Fruit fly (Drosophila melanogaster) whole organism, embryonic: ENCODE measurements around the gene Atu.

Source experiments
- Antp ChIP-seq: fragments of 200-800 bp; sonication (Bioruptor generic); optimal IDR thresholded peaks from 3 replicates; lab custom pipeline; 2016; ENCODE audit warnings: missing biosample characterization, missing genetic modification characterization
- CG10565 ChIP-seq: fragments of 200-800 bp; sonication (Bioruptor generic); optimal IDR thresholded peaks from 3 replicates; lab custom pipeline; 2016; ENCODE audit warnings: missing biosample characterization, mild to moderate bottlenecking, missing genetic modification characterization
- CG11696 ChIP-seq: fragments of 200-800 bp; sonication (Bioruptor generic); IDR thresholded peaks from 2 replicates; pipeline ENCODE4 v1.3.6; 2022; ENCODE audit warnings: missing biosample characterization, missing genetic modification characterization
- CG12659 ChIP-seq: fragments of 200-800 bp; sonication (Bioruptor generic); optimal IDR thresholded peaks from 3 replicates; lab custom pipeline; 2017; ENCODE audit warnings: mild to moderate bottlenecking, missing biosample characterization, missing genetic modification reagents, missing genetic modification characterization
- CG1529 ChIP-seq: fragments of 200-800 bp; sonication (Bioruptor generic); optimal IDR thresholded peaks from 3 replicates; lab custom pipeline; 2018; ENCODE audit warnings: missing biosample characterization, missing genetic modification characterization
- CG18011 ChIP-seq: fragments of 200-800 bp; sonication (Bioruptor generic); optimal IDR thresholded peaks from 2 replicates; lab custom pipeline; 2017; ENCODE audit warnings: missing biosample characterization, missing genetic modification characterization, mild to moderate bottlenecking, moderate library complexity, missing genotype
- CG18764 ChIP-seq: fragments of 200-800 bp; sonication (Bioruptor generic); optimal IDR thresholded peaks from 3 replicates; lab custom pipeline; 2016; ENCODE audit warnings: missing biosample characterization, missing genetic modification characterization
- CG2120 ChIP-seq: fragments of 200-800 bp; sonication (Bioruptor generic); optimal IDR thresholded peaks from 3 replicates; lab custom pipeline; 2016; ENCODE audit warnings: missing biosample characterization, missing genetic modification characterization
- CG2712 ChIP-seq: fragments of 200-800 bp; optimal IDR thresholded peaks from 3 replicates; lab custom pipeline; 2019; ENCODE audit warnings: missing biosample characterization, mild to moderate bottlenecking, missing genetic modification characterization, moderate library complexity
- CG2889 ChIP-seq: fragments of 200-800 bp; sonication (Bioruptor generic); IDR thresholded peaks from 3 replicates; pipeline ENCODE4 v1.3.6; 2022; ENCODE audit warnings: missing biosample characterization, missing genetic modification characterization
- CG30020 ChIP-seq: fragments of 200-800 bp; optimal IDR thresholded peaks from 2 replicates; lab custom pipeline; 2019; ENCODE audit warnings: missing biosample characterization, mild to moderate bottlenecking, missing genetic modification characterization, moderate library complexity
- CG31365 ChIP-seq: fragments of 200-800 bp; sonication (Bioruptor generic); optimal IDR thresholded peaks from 2 replicates; lab custom pipeline; 2018; ENCODE audit warnings: missing biosample characterization, mild to moderate bottlenecking, missing genetic modification characterization
- CG31388 ChIP-seq: fragments of 200-800 bp; sonication (Bioruptor generic); optimal IDR thresholded peaks from 2 replicates; lab custom pipeline; 2016; ENCODE audit warnings: missing biosample characterization, missing genetic modification characterization
- CG32767 ChIP-seq: fragments of 200-800 bp; sonication (Bioruptor generic); IDR thresholded peaks from 2 replicates; pipeline ENCODE4 v1.3.6; 2022; ENCODE audit warnings: missing biosample characterization, missing genetic modification characterization
- CG6175 ChIP-seq: fragments of 200-800 bp; sonication (Bioruptor generic); IDR thresholded peaks from 3 replicates; pipeline ENCODE4 v1.3.6; 2022; ENCODE audit warnings: missing biosample characterization, missing genetic modification characterization
- CG6654 ChIP-seq: fragments of 200-800 bp; sonication (Bioruptor generic); optimal IDR thresholded peaks from 2 replicates; lab custom pipeline; 2017; ENCODE audit warnings: missing biosample characterization, mild to moderate bottlenecking, missing genetic modification characterization
- CG6683 ChIP-seq: fragments of 200-800 bp; sonication (Bioruptor generic); optimal IDR thresholded peaks from 2 replicates; lab custom pipeline; 2017; ENCODE audit warnings: missing biosample characterization, mild to moderate bottlenecking, missing genetic modification characterization, missing genetic modification reagents
- CG6854 ChIP-seq: fragments of 200-800 bp; sonication (Bioruptor generic); optimal IDR thresholded peaks from 3 replicates; lab custom pipeline; 2017; ENCODE audit warnings: missing biosample characterization, mild to moderate bottlenecking, missing genetic modification characterization
- CG9609 ChIP-seq: fragments of 200-800 bp; sonication (Bioruptor generic); optimal IDR thresholded peaks from 3 replicates; lab custom pipeline; 2016; ENCODE audit warnings: missing biosample characterization, missing genetic modification characterization
- CG9932 ChIP-seq: fragments of 200-800 bp; sonication (Bioruptor generic); IDR thresholded peaks from 2 replicates; pipeline ENCODE4 v1.3.6; 2022; ENCODE audit warnings: missing biosample characterization, missing genetic modification characterization
- Deaf1 ChIP-seq: fragments of 200-800 bp; optimal IDR thresholded peaks from 3 replicates; lab custom pipeline; 2019; ENCODE audit warnings: missing biosample characterization, mild to moderate bottlenecking, missing genetic modification characterization, moderate library complexity
- Dip3 ChIP-seq: fragments of 200-800 bp; sonication (Bioruptor generic); optimal IDR thresholded peaks from 3 replicates; lab custom pipeline; 2016; ENCODE audit warnings: missing biosample characterization, missing genetic modification characterization
- Fer3 ChIP-seq: fragments of 200-800 bp; sonication (Bioruptor generic); optimal IDR thresholded peaks from 2 replicates; lab custom pipeline; 2018; ENCODE audit warnings: missing biosample characterization, mild to moderate bottlenecking, missing genetic modification characterization, moderate library complexity
- Hey ChIP-seq: fragments of 200-800 bp; sonication (Bioruptor generic); optimal IDR thresholded peaks from 3 replicates; lab custom pipeline; 2018; ENCODE audit warnings: missing biosample characterization, mild to moderate bottlenecking, missing genetic modification characterization
- Hmx ChIP-seq: fragments of 200-800 bp; sonication (Bioruptor generic); optimal IDR thresholded peaks from 2 replicates; lab custom pipeline; 2016; ENCODE audit warnings: missing biosample characterization, missing genetic modification characterization
- Hr3 ChIP-seq: fragments of 200-800 bp; sonication (Bioruptor generic); optimal IDR thresholded peaks from 3 replicates; lab custom pipeline; 2016; ENCODE audit warnings: missing biosample characterization, missing genetic modification characterization
- Lim3 ChIP-seq: fragments of 200-800 bp; sonication (Bioruptor generic); IDR thresholded peaks from 2 replicates; pipeline ENCODE4 v1.3.6; 2022; ENCODE audit warnings: missing biosample characterization, missing genetic modification characterization
- Max ChIP-seq: fragments of 200-800 bp; sonication (Bioruptor generic); optimal IDR thresholded peaks from 2 replicates; lab custom pipeline; 2016; ENCODE audit warnings: missing biosample characterization, mild to moderate bottlenecking, missing genetic modification characterization
- Ravus ChIP-seq: fragments of 200-800 bp; sonication (Bioruptor generic); IDR thresholded peaks from 2 replicates; pipeline ENCODE4 v1.3.6; 2022; ENCODE audit warnings: missing biosample characterization, missing genetic modification characterization
- Spps ChIP-seq: fragments of 200-800 bp; sonication (Bioruptor generic); optimal IDR thresholded peaks from 2 replicates; lab custom pipeline; 2018; ENCODE audit warnings: missing biosample characterization, mild to moderate bottlenecking, missing genetic modification characterization
- Trl ChIP-seq, 3 experiments: fragments of >200 bp in 2 of 3; fragments of 200-800 bp in 1 of 3; sonication (Bioruptor generic) in 1 of 3; optimal IDR thresholded peaks; 2 replicates in 1 of 3; 3 replicates in 2 of 3; lab custom pipeline; 2016 to 2017; ENCODE audit warnings: missing biosample characterization in 1 of 3, missing genetic modification characterization in 1 of 3
- Usf ChIP-seq: fragments of 200-800 bp; sonication (Bioruptor generic); optimal IDR thresholded peaks from 2 replicates; lab custom pipeline; 2017; ENCODE audit warnings: missing genotype, missing biosample characterization, missing genetic modification characterization
- ara ChIP-seq: fragments of 200-800 bp; sonication (Bioruptor generic); IDR thresholded peaks from 2 replicates; pipeline ENCODE4 v1.3.6; 2022; ENCODE audit warnings: missing biosample characterization, missing genetic modification characterization
- ase ChIP-seq: fragments of 200-800 bp; sonication (Bioruptor generic); IDR thresholded peaks from 3 replicates; pipeline ENCODE4 v1.3.6; 2022; ENCODE audit warnings: missing biosample characterization, missing genetic modification characterization
- crc ChIP-seq: fragments of 200-800 bp; sonication (Bioruptor generic); optimal IDR thresholded peaks from 2 replicates; lab custom pipeline; 2016; ENCODE audit warnings: missing biosample characterization, missing genetic modification characterization
- danr ChIP-seq: fragments of 200-800 bp; sonication (Bioruptor generic); IDR thresholded peaks from 2 replicates; pipeline ENCODE4 v1.3.6; 2022; ENCODE audit warnings: missing biosample characterization, missing genetic modification characterization
- fd102C ChIP-seq: fragments of 200-800 bp; sonication (Bioruptor generic); optimal IDR thresholded peaks from 2 replicates; lab custom pipeline; 2018; ENCODE audit warnings: missing biosample characterization, mild to moderate bottlenecking, missing genetic modification characterization, moderate library complexity
- hth ChIP-seq: fragments of >200 bp; optimal IDR thresholded peaks from 2 replicates; lab custom pipeline; 2017; ENCODE audit warnings: inconsistent platforms
- ind ChIP-seq: fragments of 200-800 bp; sonication (Bioruptor generic); optimal IDR thresholded peaks from 3 replicates; lab custom pipeline; 2016; ENCODE audit warnings: missing biosample characterization, missing genetic modification characterization
- mirr ChIP-seq: fragments of 200-800 bp; sonication (Bioruptor generic); optimal IDR thresholded peaks from 3 replicates; lab custom pipeline; 2018; ENCODE audit warnings: missing biosample characterization, mild to moderate bottlenecking, missing genetic modification characterization
- oc ChIP-seq: fragments of 200-800 bp; sonication (Bioruptor generic); optimal IDR thresholded peaks from 2 replicates; lab custom pipeline; 2018; ENCODE audit warnings: missing biosample characterization, mild to moderate bottlenecking, missing genetic modification characterization, moderate library complexity
- odd ChIP-seq: fragments of 200-800 bp; sonication (Bioruptor generic); optimal IDR thresholded peaks from 2 replicates; lab custom pipeline; 2017; ENCODE audit warnings: missing biosample characterization, mild to moderate bottlenecking, missing genetic modification characterization
- pfk ChIP-seq: fragments of 200-800 bp; sonication (Bioruptor generic); optimal IDR thresholded peaks from 2 replicates; lab custom pipeline; 2018; ENCODE audit warnings: missing biosample characterization, mild to moderate bottlenecking, missing genetic modification characterization, moderate library complexity
- sd ChIP-seq: fragments of 200-800 bp; sonication (Bioruptor generic); optimal IDR thresholded peaks from 3 replicates; lab custom pipeline; 2018; ENCODE audit warnings: missing biosample characterization, mild to moderate bottlenecking, missing genetic modification characterization, moderate library complexity
- sens-2 ChIP-seq: fragments of 200-800 bp; sonication (Bioruptor generic); IDR thresholded peaks from 2 replicates; pipeline ENCODE4 v1.3.6; 2022; ENCODE audit warnings: missing biosample characterization, missing genetic modification characterization
- seq ChIP-seq: fragments of 200-800 bp; sonication (Bioruptor generic); IDR thresholded peaks from 2 replicates; pipeline ENCODE4 v1.3.6; 2022; ENCODE audit warnings: missing biosample characterization, missing genetic modification characterization
- tio ChIP-seq: fragments of 200-800 bp; sonication (Bioruptor generic); optimal IDR thresholded peaks from 2 replicates; lab custom pipeline; 2017; ENCODE audit warnings: missing biosample characterization, missing genetic modification characterization, inconsistent platforms
- tna ChIP-seq: fragments of 200-800 bp; sonication (Bioruptor generic); IDR thresholded peaks from 2 replicates; pipeline ENCODE4 v1.3.6; 2022; ENCODE audit warnings: missing biosample characterization, missing genetic modification characterization; ENCODE audit not compliant: partially characterized antibody
- tx ChIP-seq: fragments of 200-800 bp; sonication (Bioruptor generic); optimal IDR thresholded peaks from 2 replicates; lab custom pipeline; 2016; ENCODE audit warnings: missing biosample characterization, missing genetic modification characterization
- unc-4 ChIP-seq: fragments of 200-800 bp; sonication (Bioruptor generic); IDR thresholded peaks from 2 replicates; pipeline ENCODE4 v1.3.6; 2022; ENCODE audit warnings: missing biosample characterization, missing genetic modification characterization; ENCODE audit not compliant: partially characterized antibody
- z ChIP-seq: fragments of 200-800 bp; sonication (Bioruptor generic); IDR thresholded peaks from 3 replicates; pipeline ENCODE4 v1.3.6; 2022; ENCODE audit warnings: missing biosample characterization, missing genetic modification characterization

Atu gene

dm6 chr3R:5654692-5655181, 41.6 kb downstream of the Atu start, which contains the start of the genes elm and MED27 (continued):
- TF ChIP-seq ase (GFP tag; lab: Robert Waterston, UW) (peak; percentile 88), Usf (GFP tag; lab: Kevin White, UChicago) (peak; percentile 87), odd (peak; percentile 49), CG6683 (peak; percentile 52), Ravus (GFP tag; lab: Robert Waterston, UW) (peak; percentile 71), CG31388 (GFP tag; lab: Kevin White, UChicago) (peak; percentile 90), hth (lab: Kevin White, UChicago) (no peak), Antp (GFP tag; lab: Kevin White, UChicago) (peak; percentile 88), CG6175 (GFP tag; lab: Robert Waterston, UW) (peak; percentile 77; the same call in 2 of the 3 replicates), CG10565 (peak; percentile 38), sens-2 (GFP tag; lab: Robert Waterston, UW) (peak; percentile 73; the same call in 1 of the 2 replicates), crc (GFP tag; lab: Kevin White, UChicago) (peak; percentile 65), danr (GFP tag; lab: Robert Waterston, UW) (peak; percentile 92), oc (tag; lab: Kevin White, UChicago) (peak; percentile 67), CG2712 (tag; lab: Kevin White, UChicago) (peak; percentile 95), CG11696 (GFP tag; lab: Robert Waterston, UW) (peak; percentile 74), CG18764 (GFP tag; lab: Kevin White, UChicago) (peak; percentile 87), z (no peak; the same call in 2 of the 3 replicates), tx (peak; percentile 92), Hey (tag; lab: Kevin White, UChicago) (peak; percentile 56), Lim3 (peak; percentile 81), unc-4 (GFP tag; lab: Robert Waterston, UW) (peak; percentile 95), CG9932 (GFP tag; lab: Robert Waterston, UW) (peak; percentile 98), Max (GFP tag; lab: Kevin White, UChicago) (peak; percentile 96), CG32767 (peak; percentile 91), Spps (tag; lab: Kevin White, UChicago) (peak; percentile 81), Deaf1 (tag; lab: Kevin White, UChicago) (peak; percentile 68), ara (GFP tag; lab: Robert Waterston, UW) (peak; percentile 90), CG12659 (GFP tag; lab: Kevin White, UChicago) (peak; percentile 97), tio (GFP tag; lab: Kevin White, UChicago) (no peak), CG1529 (GFP tag; lab: Kevin White, UChicago) (peak; percentile 75), fd102C (GFP tag; lab: Kevin White, UChicago) (peak; percentile 79), tna (GFP tag; lab: Robert Waterston, UW) (peak; percentile 65), Hmx (peak; percentile 86), Hr3 (GFP tag; lab: Kevin White, UChicago) (peak; percentile 95), CG30020 (tag; lab: Kevin White, UChicago) (peak; percentile 85), seq (GFP tag; lab: Robert Waterston, UW) (peak; percentile 85), Trl (optimal IDR thresholded peaks at IDR 0.05; lab: Kevin White, UChicago) (no peak), Trl (GFP tag; optimal IDR thresholded peaks at IDR 0.05; lab: Kevin White, UChicago) (peak; percentile 93), CG2120 (peak; percentile 98), CG18011 (GFP tag; lab: Kevin White, UChicago) (peak; percentile 84), sd (tag; lab: Kevin White, UChicago) (peak; percentile 91), Dip3 (GFP tag; lab: Kevin White, UChicago) (peak; percentile 92), ind (GFP tag; lab: Kevin White, UChicago) (peak; percentile 95), CG6854 (GFP tag; lab: Kevin White, UChicago) (peak; percentile 61), Fer3 (tag; lab: Kevin White, UChicago) (peak; percentile 89), CG6654 (GFP tag; lab: Kevin White, UChicago) (peak; percentile 61), CG31365 (no peak), CG9609 (GFP tag; lab: Kevin White, UChicago) (peak; percentile 91), mirr (GFP tag; lab: Kevin White, UChicago) (peak; percentile 51), CG2889 (GFP tag; lab: Robert Waterston, UW) (peak; percentile 90), pfk (peak; percentile 11)
